Worm (Caenorhabditis elegans): ENCODE data around the gene srh-5.

DNA sequence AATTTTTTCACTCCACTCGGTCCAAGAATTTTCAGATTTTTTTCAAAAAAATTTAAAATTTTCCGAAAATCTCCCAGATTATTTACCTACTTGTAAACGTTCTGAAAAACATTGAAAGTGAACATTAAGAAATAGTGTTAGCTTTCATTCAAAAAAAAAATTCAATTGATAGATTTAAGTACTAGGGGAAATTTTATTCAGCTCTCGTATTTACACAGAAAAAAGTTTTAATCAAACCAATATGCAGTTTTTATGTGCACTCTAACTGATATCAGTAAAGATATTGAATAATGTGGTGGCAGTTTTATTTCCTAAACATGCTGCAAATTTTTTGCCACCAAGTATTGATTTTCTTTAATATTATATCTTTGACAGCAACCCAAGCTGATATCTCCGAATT lies 17.2 kb upstream of the srh-5 start, which contains the start of gene irld-42:
- TF ChIP-seq ztf-23 (GFP tag; IDR thresholded peaks at IDR 0.05) (no peak), cog-1 (tag; optimal IDR thresholded peaks at IDR 0.05) (no peak), tab-1 (GFP tag; IDR thresholded peaks at IDR 0.05) (no peak), med-1 (GFP tag; optimal IDR thresholded peaks at IDR 0.05; ENCODE audit: insufficient read depth) (no peak), flt-1 (GFP tag; IDR thresholded peaks at IDR 0.05) (no peak), ref-1 (GFP tag; conservative IDR thresholded peaks at IDR 0.05) (no peak)
